Fruit fly (Drosophila melanogaster) whole organism, larva: ENCODE measurements around the gene elB.

Experiments used
- noc ChIP-seq: fragments of 200-800 bp; sonication (Bioruptor generic); optimal IDR thresholded peaks from 3 replicates; lab custom pipeline; 2019; ENCODE audit warnings: missing biosample characterization, mild to moderate bottlenecking, missing genetic modification characterization, moderate library complexity

elB gene

DNA sequence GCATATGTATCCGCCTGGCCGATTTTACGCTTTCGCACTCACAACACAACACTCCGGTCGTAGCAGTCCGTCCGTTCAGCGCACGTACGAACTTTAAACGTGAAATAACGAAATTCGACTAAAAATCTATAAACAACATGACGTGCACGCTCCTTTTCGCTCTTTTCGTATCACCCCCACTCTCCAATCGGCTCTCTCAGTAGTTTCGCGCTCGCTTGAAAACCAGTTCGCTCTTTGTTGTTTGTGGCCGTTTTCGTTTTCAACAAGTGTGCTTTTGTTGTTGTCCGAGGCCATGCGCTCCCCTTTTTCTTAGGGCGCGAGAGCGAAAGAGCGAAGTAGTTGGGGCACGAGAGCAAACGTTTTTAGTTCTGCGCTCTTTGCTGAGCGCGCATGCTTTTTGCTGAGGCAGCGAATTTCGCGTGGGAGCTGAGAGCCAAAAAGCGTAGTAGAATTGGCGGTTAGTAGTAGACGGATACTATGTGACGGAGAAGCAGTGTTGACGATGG lies at the start of gene elB:
Gene elB (minus strand): TSS at position 122 of the 506 bp plus-strand sequence.
- peak; percentile 25 for TF ChIP-seq noc

DNA sequence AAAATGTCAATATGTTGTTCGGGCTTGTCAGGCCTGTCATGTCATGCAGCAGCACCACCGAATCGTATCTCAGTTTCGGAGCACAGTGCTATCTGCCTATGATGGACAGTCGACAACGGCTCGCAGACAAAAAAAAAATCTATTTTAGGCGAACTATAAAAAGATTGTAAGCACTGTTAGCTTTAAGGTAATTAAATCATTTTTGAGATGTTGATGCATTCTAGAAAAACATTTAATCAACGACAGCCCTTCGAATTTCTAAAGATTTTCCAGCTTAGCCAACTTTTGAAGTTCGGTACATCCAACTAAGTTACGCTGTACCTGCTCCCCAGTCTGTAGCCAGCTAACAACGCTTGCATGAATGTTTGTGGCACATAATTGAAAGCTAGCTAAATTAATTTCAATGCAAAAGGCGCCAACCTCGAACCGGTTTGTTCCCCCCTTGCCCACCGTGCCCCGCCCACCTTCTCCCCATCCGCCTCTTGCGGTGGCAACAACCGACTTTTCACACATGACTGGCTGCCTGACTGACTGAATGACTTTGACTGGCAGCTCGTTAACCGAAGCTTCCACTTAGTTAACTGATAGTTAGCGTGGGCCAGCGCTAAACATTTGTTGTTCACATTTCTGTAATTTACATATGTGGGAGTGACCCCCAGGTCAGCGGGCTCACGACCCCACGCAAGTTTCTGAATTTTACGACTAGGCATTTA lies 49.0 kb upstream of the elB start:
- TF ChIP-seq noc, result peak; percentile 66

DNA sequence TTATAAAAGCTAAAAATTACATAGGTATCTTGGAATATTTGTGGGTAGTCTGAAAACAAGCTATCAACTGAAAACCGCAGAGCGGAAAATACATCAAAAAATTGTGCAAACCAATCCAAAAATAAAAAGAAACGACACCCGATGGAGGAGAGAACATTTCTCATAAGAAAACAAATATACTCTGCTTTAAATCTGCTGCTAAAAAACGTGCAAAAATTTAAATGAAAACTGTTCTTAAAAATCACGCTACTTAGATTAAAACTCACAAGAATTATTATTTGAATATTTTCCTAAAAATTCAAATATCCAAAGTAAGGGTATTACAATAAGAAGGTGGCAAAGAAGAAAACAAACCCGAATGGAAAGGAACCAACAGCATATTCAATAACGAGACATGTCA lies 48.1 kb upstream of the elB start:
- no peak for TF ChIP-seq noc

DNA sequence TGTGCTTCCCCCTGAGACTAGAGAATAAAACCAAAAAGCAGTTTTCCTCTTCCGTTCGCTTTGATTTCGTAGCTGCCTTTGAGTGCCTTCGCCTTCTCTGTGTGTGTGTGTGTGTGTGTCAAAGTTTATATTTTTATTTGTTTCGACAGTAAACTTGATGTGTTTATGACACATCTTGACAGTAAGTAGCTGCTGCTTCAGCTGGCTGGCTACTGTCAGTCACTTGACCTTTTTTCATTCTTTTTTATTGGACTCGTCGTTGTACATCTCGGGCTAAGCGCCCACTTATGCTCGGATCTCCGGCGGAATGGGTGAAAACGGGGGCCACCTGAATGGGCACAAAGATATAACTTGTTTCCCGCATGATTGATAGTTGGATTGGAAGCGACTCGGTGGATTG lies 47.5 kb upstream of the elB start:
- no peak for TF ChIP-seq noc

DNA sequence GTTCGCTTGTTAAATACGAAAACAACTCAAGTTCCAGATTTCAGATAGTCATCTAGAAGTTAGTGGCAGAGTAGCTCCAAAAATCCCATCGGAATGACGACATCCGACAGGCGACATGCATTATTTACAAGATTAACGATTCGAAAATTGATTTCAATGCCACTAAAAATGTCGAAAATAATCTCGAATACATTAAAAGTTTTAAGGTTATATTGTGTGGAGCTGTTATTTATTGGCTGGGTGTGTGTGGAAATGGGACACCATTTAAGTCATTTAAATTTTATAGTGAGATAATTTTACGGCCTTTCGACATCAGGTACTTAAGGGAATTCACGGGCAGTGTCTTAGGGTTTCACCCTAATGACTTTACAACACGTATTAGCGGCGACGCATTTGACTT lies 46.9 kb upstream of the elB start:
- TF ChIP-seq noc, result no peak

DNA sequence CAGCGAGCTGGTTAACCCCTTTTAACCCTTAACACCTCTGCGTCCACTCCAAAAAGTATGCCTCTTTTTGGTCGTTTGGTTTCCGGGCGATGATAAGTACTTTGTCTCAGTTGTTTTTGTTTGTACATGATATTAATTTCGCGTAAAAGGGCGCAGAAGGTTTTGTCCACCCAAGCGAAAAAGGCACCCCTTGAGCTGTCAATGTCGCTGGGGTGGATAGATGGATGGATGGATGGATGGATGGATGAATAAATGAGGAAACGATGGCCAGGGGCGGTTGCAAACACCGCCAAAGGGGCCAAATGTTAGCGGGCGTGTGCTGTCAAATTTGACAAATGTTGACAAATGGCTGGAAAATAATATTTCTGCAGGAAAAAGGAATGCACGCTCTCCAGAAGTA lies 45.8 kb upstream of the elB start:
- no peak for TF ChIP-seq noc

dm6 chr2L:14454247-14454646 lies 44.9 kb upstream of the elB start:
- no peak for TF ChIP-seq noc

DNA sequence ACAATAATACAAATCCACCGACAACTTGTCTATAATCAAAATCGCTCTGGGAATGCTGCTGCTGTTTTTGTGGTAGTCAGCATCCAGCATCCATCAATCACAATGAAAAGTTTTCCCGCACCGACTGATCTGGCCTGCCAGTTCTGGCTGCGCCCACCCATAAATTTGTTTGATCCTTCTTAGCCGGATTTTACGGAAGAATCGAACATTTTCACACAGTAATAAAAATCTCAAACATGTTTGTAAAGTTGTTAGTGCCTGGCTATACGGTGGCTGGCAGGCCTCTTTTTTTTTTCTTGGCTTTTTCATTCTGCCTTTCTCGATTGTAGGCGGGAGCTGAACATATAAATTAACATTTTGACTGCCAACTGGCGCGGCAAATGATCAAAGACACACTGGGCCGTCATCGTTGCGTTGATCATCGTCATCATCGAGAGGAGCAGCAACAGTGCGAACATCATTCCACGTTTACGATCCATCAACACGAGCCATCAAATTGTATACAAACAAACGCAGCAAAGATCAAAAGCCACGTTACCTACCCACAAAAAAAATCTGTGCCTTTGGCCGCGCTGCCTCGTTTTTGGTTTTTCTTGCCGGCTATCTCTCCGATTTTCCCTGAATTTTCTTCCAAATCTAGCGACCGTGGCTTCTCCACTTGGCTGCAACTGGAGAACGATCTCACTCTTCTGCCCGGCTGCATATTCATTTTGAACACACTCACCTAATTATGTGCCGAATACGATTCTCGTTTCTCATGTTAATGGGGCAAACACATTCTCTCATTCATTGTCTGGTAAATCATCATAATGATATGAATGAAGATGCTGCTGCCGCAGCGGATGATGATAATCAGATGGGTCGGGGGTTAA lies 43.8 kb upstream of the elB start:
- peak; percentile 22 for TF ChIP-seq noc

dm6 chr2L:14451286-14451685 lies 41.9 kb upstream of the elB start:
- no peak for TF ChIP-seq noc

DNA sequence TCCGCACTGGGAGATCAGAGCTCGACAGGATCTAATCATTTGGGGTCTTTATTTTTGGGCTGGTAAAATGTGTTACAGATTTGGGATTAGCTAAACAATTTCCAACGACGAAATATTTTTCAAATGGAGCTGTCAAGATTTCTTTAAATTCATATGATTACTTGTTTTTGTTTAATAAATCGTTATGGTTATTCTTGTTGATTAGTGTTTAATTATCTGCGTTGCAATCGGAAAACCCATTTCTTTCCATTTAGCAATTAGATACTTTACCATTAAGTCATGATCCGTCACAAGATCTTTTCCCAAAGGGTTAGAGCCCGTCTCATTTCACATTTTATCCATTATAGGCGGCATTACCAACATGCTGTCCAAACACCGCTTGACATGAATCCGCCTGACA lies 41.5 kb upstream of the elB start, which contains the start of gene CG15283:
Gene CG15283 (minus strand): TSS at position 101 of the 400 bp plus-strand sequence.
- no peak for TF ChIP-seq noc

DNA sequence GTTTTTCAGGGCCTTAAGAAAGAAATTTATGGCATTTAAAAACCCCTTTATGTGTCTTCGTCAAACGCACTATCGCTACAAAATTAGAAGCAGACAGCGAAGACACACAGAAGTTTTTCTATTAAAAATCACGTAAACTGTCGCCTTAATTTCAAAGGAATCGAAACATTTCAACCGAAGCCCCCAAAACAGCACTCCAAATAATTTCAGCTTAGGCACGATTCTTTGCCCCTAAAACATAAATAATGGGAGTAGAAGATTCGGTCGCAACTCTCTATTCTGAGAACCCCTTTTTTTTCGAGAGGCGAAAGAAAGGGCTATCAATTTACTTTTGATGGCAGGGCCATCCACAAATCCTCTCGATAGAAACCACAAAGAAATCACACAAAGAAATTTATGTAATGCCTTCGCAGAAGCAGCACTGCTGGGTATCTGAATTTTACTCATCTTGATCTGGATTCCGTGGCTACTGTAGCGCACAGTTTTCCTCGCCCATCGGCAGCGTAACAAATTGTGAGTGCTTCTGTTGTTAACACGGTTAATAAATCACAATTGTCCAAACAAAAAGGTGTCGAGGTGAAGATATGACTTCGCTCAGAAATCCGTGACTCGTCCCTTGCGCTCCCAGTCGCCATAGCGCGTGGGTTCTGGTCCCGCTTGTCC lies 40.7 kb upstream of the elB start:
- TF ChIP-seq noc, result no peak

DNA sequence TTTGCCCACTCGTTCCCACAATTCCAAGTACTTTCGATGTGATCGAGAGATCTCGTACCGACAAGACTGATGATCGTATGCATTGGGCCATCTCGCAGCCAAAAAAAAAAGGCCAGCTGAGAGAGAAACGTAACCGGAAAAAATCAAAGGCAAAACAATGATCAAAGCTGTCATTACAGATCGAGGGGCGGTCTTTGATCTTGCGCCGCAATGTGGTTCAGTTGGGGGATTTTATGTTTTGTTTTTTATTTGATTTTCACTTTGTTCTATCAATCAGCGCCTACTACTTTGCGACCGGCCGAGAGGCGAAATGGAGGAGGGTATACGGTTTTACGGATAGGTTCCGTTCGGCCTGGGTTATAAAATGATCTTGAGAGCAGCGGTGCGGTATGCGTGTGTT lies 39.4 kb upstream of the elB start:
- TF ChIP-seq noc, result peak; percentile 54

dm6 chr2L:14447558-14447957 lies 38.2 kb upstream of the elB start:
- TF ChIP-seq noc, result no peak

- TF ChIP-seq noc, result no peak
Measured at dm6 chr2L:14445588-14446484, 36.5 kb upstream of the elB start.

DNA sequence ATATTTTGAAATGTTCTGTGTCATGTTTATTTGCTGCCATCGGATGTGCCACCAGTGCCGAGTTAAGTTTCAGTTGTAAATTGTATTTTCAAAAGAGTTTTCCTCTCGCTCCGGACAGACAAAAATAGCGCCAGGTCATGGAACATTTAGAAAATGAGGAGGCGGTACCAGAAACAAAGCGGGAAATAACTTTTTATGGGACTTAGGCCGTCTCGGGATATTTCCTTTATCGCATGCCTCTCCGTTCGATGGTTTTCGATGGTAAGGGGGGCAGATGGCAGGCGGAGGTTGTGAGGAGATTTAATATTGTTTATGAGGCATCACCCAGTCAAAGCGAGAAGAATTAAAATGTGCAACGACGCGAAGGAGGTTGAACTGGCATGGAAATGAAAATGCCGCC lies 35.5 kb upstream of the elB start:
- no peak for TF ChIP-seq noc

- no peak for TF ChIP-seq noc
Measured at dm6 chr2L:14443667-14444285, 34.4 kb upstream of the elB start.
